Fruit fly (Drosophila melanogaster) whole organism, embryonic: ENCODE measurements around the gene Pep.

Experiments
- B-H2 ChIP-seq: fragments of 200-800 bp; sonication (Bioruptor generic); optimal IDR thresholded peaks from 2 replicates; lab custom pipeline; 2018; ENCODE audit warnings: missing biosample characterization, mild to moderate bottlenecking, missing genetic modification characterization
- CG10267 ChIP-seq: fragments of 200-800 bp; sonication (Bioruptor generic); optimal IDR thresholded peaks from 2 replicates; lab custom pipeline; 2018; ENCODE audit warnings: missing biosample characterization, mild to moderate bottlenecking, missing genetic modification characterization, moderate library complexity
- CG10462 ChIP-seq: fragments of 200-800 bp; sonication (Bioruptor generic); optimal IDR thresholded peaks from 2 replicates; lab custom pipeline; 2016; ENCODE audit warnings: missing biosample characterization, missing genetic modification characterization
- CG11085 ChIP-seq: fragments of 200-800 bp; sonication (Bioruptor generic); IDR thresholded peaks from 2 replicates; pipeline ENCODE4 v1.3.6; 2022; ENCODE audit warnings: missing biosample characterization, missing genetic modification characterization
- CG11695 ChIP-seq: fragments of 200-800 bp; sonication (Bioruptor generic); IDR thresholded peaks from 3 replicates; pipeline ENCODE4 v1.3.6; 2022; ENCODE audit warnings: missing biosample characterization, missing genetic modification characterization
- CG11696 ChIP-seq: fragments of 200-800 bp; sonication (Bioruptor generic); IDR thresholded peaks from 2 replicates; pipeline ENCODE4 v1.3.6; 2022; ENCODE audit warnings: missing biosample characterization, missing genetic modification characterization
- CG12769 ChIP-seq: fragments of 200-800 bp; sonication (Bioruptor generic); optimal IDR thresholded peaks from 2 replicates; lab custom pipeline; 2019; ENCODE audit warnings: missing biosample characterization, mild to moderate bottlenecking, missing genetic modification characterization, moderate library complexity
- CG13123 ChIP-seq: fragments of 200-800 bp; sonication (Bioruptor generic); optimal IDR thresholded peaks from 2 replicates; lab custom pipeline; 2016; ENCODE audit warnings: missing biosample characterization, missing genetic modification characterization
- CG13624 ChIP-seq: fragments of 200-800 bp; sonication (Bioruptor generic); optimal IDR thresholded peaks from 2 replicates; lab custom pipeline; 2016; ENCODE audit warnings: missing biosample characterization, missing genetic modification characterization
- CG15601 ChIP-seq: fragments of 200-800 bp; sonication (Bioruptor generic); optimal IDR thresholded peaks from 3 replicates; lab custom pipeline; 2019; ENCODE audit warnings: missing biosample characterization, mild to moderate bottlenecking, missing genetic modification characterization, moderate library complexity
- CG18011 ChIP-seq: fragments of 200-800 bp; sonication (Bioruptor generic); optimal IDR thresholded peaks from 2 replicates; lab custom pipeline; 2017; ENCODE audit warnings: missing biosample characterization, missing genetic modification characterization, mild to moderate bottlenecking, moderate library complexity, missing genotype
- CG42726 ChIP-seq: fragments of 200-800 bp; sonication (Bioruptor generic); IDR thresholded peaks from 2 replicates; pipeline ENCODE4 v1.3.6; 2022; ENCODE audit warnings: missing biosample characterization, missing genetic modification characterization; ENCODE audit not compliant: partially characterized antibody
- CHES-1-like ChIP-seq: fragments of 200-800 bp; sonication (Bioruptor generic); optimal IDR thresholded peaks from 2 replicates; lab custom pipeline; 2016; ENCODE audit warnings: missing biosample characterization, missing genetic modification characterization
- Dfd ChIP-seq, 2 experiments: fragments of >200 bp; optimal IDR thresholded peaks; 2 replicates each; lab custom pipeline; 2017; ENCODE audit warnings: missing biosample characterization in 2 of 2, missing genetic modification characterization in 2 of 2
- Dll ChIP-seq: fragments of 200-800 bp; sonication (Bioruptor generic); IDR thresholded peaks from 4 replicates; pipeline ENCODE4 v1.3.6; 2022; ENCODE audit warnings: missing biosample characterization, missing genetic modification characterization; ENCODE audit not compliant: partially characterized antibody
- Doc3 ChIP-seq: fragments of 200-800 bp; sonication (Bioruptor generic); IDR thresholded peaks from 3 replicates; pipeline ENCODE4 v1.3.6; 2022; ENCODE audit warnings: missing biosample characterization, missing genetic modification characterization; ENCODE audit not compliant: partially characterized antibody
- Dp ChIP-seq: fragments of 200-800 bp; sonication (Bioruptor generic); optimal IDR thresholded peaks from 2 replicates; lab custom pipeline; 2018; ENCODE audit warnings: missing biosample characterization, mild to moderate bottlenecking, missing genetic modification characterization, moderate library complexity
- Drgx ChIP-seq: fragments of 200-800 bp; sonication (Bioruptor generic); IDR thresholded peaks from 2 replicates; pipeline ENCODE4 v1.3.6; 2022; ENCODE audit warnings: missing biosample characterization, missing genetic modification characterization
- HLH3B ChIP-seq: fragments of 200-800 bp; sonication (Bioruptor generic); IDR thresholded peaks from 2 replicates; pipeline ENCODE4 v1.3.6; 2022; ENCODE audit warnings: missing biosample characterization, missing genetic modification characterization
- HLH4C ChIP-seq: fragments of 200-800 bp; sonication (Bioruptor generic); IDR thresholded peaks from 3 replicates; pipeline ENCODE4 v1.3.6; 2022; ENCODE audit warnings: missing biosample characterization, missing genetic modification characterization; ENCODE audit not compliant: partially characterized antibody
- Hr3 ChIP-seq: fragments of 200-800 bp; sonication (Bioruptor generic); optimal IDR thresholded peaks from 3 replicates; lab custom pipeline; 2016; ENCODE audit warnings: missing biosample characterization, missing genetic modification characterization
- NC2α ChIP-seq: fragments of 200-800 bp; sonication (Bioruptor generic); optimal IDR thresholded peaks from 2 replicates; lab custom pipeline; 2016; ENCODE audit warnings: missing biosample characterization, missing genetic modification characterization
- Nf-YB ChIP-seq: fragments of 200-800 bp; sonication (Bioruptor generic); optimal IDR thresholded peaks from 3 replicates; lab custom pipeline; 2019; ENCODE audit warnings: missing biosample characterization, mild to moderate bottlenecking, missing genetic modification characterization, moderate library complexity
- Nf-YC ChIP-seq: fragments of 200-800 bp; optimal IDR thresholded peaks from 3 replicates; lab custom pipeline; 2019; ENCODE audit warnings: missing biosample characterization, mild to moderate bottlenecking, missing genetic modification characterization, moderate library complexity
- Pdp1 ChIP-seq, 2 experiments: fragments of 200-800 bp; sonication (Bioruptor generic); optimal IDR thresholded peaks; 3 replicates each; lab custom pipeline; 2016; ENCODE audit warnings: missing biosample characterization in 2 of 2, missing genetic modification characterization in 2 of 2, mild to moderate bottlenecking in 1 of 2, moderate library complexity in 1 of 2
- Ravus ChIP-seq: fragments of 200-800 bp; sonication (Bioruptor generic); IDR thresholded peaks from 2 replicates; pipeline ENCODE4 v1.3.6; 2022; ENCODE audit warnings: missing biosample characterization, missing genetic modification characterization
- Rx ChIP-seq: fragments of 200-800 bp; sonication (Bioruptor generic); IDR thresholded peaks from 2 replicates; pipeline ENCODE4 v1.3.6; 2022; ENCODE audit warnings: missing biosample characterization, missing genetic modification characterization
- Six4 ChIP-seq: fragments of 200-800 bp; sonication (Bioruptor generic); optimal IDR thresholded peaks from 2 replicates; lab custom pipeline; 2016; ENCODE audit warnings: missing biosample characterization, missing genetic modification characterization
- Sox102F ChIP-seq: fragments of 200-800 bp; sonication (Bioruptor generic); optimal IDR thresholded peaks from 2 replicates; lab custom pipeline; 2018; ENCODE audit warnings: missing biosample characterization, mild to moderate bottlenecking, missing genetic modification characterization, moderate library complexity
- Sry-β ChIP-seq: fragments of 200-800 bp; sonication (Bioruptor generic); optimal IDR thresholded peaks from 2 replicates; lab custom pipeline; 2018; ENCODE audit warnings: missing biosample characterization, mild to moderate bottlenecking, missing genetic modification characterization, moderate library complexity
- Xrp1 ChIP-seq: fragments of 200-800 bp; sonication (Bioruptor generic); IDR thresholded peaks from 2 replicates; pipeline ENCODE4 v1.3.6; 2022; ENCODE audit warnings: missing biosample characterization, missing genetic modification characterization
- ara ChIP-seq: fragments of 200-800 bp; sonication (Bioruptor generic); IDR thresholded peaks from 2 replicates; pipeline ENCODE4 v1.3.6; 2022; ENCODE audit warnings: missing biosample characterization, missing genetic modification characterization
- ase ChIP-seq: fragments of 200-800 bp; sonication (Bioruptor generic); IDR thresholded peaks from 3 replicates; pipeline ENCODE4 v1.3.6; 2022; ENCODE audit warnings: missing biosample characterization, missing genetic modification characterization
- az2 ChIP-seq: fragments of 200-800 bp; sonication (Bioruptor generic); optimal IDR thresholded peaks from 3 replicates; lab custom pipeline; 2016; ENCODE audit warnings: missing biosample characterization, missing genetic modification characterization
- cg ChIP-seq: fragments of 200-800 bp; sonication (Bioruptor generic); optimal IDR thresholded peaks from 3 replicates; lab custom pipeline; 2019; ENCODE audit warnings: missing biosample characterization, mild to moderate bottlenecking, missing genetic modification characterization, moderate library complexity
- crol ChIP-seq: fragments of 200-800 bp; sonication (Bioruptor generic); IDR thresholded peaks from 2 replicates; pipeline ENCODE4 v1.3.6; 2022; ENCODE audit warnings: missing biosample characterization, missing genetic modification characterization
- esg ChIP-seq: fragments of 200-800 bp; sonication (Bioruptor generic); conservative IDR thresholded peaks from 2 replicates; pipeline ENCODE4 v1.3.6; 2022; ENCODE audit warnings: missing biosample characterization, missing genetic modification characterization
- ewg ChIP-seq: fragments of 200-800 bp; sonication (Bioruptor generic); optimal IDR thresholded peaks from 3 replicates; lab custom pipeline; 2017; ENCODE audit warnings: mild to moderate bottlenecking, missing biosample characterization, missing genetic modification reagents, missing genetic modification characterization
- gro ChIP-seq: fragments of 200-800 bp; sonication (Bioruptor generic); optimal IDR thresholded peaks from 2 replicates; lab custom pipeline; 2016; ENCODE audit warnings: missing biosample characterization, missing genetic modification characterization
- hbn ChIP-seq: fragments of 200-800 bp; sonication (Bioruptor generic); IDR thresholded peaks from 2 replicates; pipeline ENCODE4 v1.3.6; 2022; ENCODE audit warnings: missing biosample characterization, missing genetic modification characterization; ENCODE audit not compliant: partially characterized antibody
- insv ChIP-seq, 2 experiments: fragments of 200-800 bp; sonication (Bioruptor generic); optimal IDR thresholded peaks; 3 replicates each; lab custom pipeline; 2016 to 2018; ENCODE audit warnings: missing biosample characterization in 2 of 2, missing genetic modification characterization in 2 of 2
- lbe ChIP-seq: fragments of 200-800 bp; sonication (Bioruptor generic); optimal IDR thresholded peaks from 2 replicates; lab custom pipeline; 2016; ENCODE audit warnings: missing biosample characterization, mild to moderate bottlenecking, missing genetic modification characterization
- nau ChIP-seq: fragments of 200-800 bp; sonication (Bioruptor generic); optimal IDR thresholded peaks from 3 replicates; lab custom pipeline; 2017; ENCODE audit warnings: missing biosample characterization, mild to moderate bottlenecking, missing genetic modification characterization, missing genetic modification reagents
- nerfin-2 ChIP-seq: fragments of 200-800 bp; sonication (Bioruptor generic); IDR thresholded peaks from 2 replicates; pipeline ENCODE4 v1.3.6; 2022; ENCODE audit warnings: missing biosample characterization, missing genetic modification characterization; ENCODE audit not compliant: partially characterized antibody
- onecut ChIP-seq: fragments of 200-800 bp; sonication (Bioruptor generic); IDR thresholded peaks from 2 replicates; pipeline ENCODE4 v1.3.6; 2022; ENCODE audit warnings: missing biosample characterization, missing genetic modification characterization
- shn ChIP-seq: fragments of 200-800 bp; sonication (Bioruptor generic); optimal IDR thresholded peaks from 3 replicates; lab custom pipeline; 2016; ENCODE audit warnings: missing biosample characterization, missing genetic modification characterization
- sima ChIP-seq: fragments of 200-800 bp; sonication (Bioruptor generic); optimal IDR thresholded peaks from 2 replicates; lab custom pipeline; 2016; ENCODE audit warnings: missing biosample characterization, missing genetic modification characterization
- sisA ChIP-seq: fragments of 200-800 bp; sonication (Bioruptor generic); IDR thresholded peaks from 2 replicates; pipeline ENCODE4 v1.3.6; 2022; ENCODE audit warnings: missing biosample characterization, missing genetic modification characterization
- slbo ChIP-seq: fragments of 200-800 bp; sonication (Bioruptor generic); IDR thresholded peaks from 2 replicates; pipeline ENCODE4 v1.3.6; 2022; ENCODE audit warnings: missing biosample characterization, missing genetic modification characterization
- unpg ChIP-seq: fragments of 200-800 bp; sonication (Bioruptor generic); optimal IDR thresholded peaks from 3 replicates; lab custom pipeline; 2018; ENCODE audit warnings: missing biosample characterization, mild to moderate bottlenecking, missing genetic modification characterization, moderate library complexity

Pep gene

DNA sequence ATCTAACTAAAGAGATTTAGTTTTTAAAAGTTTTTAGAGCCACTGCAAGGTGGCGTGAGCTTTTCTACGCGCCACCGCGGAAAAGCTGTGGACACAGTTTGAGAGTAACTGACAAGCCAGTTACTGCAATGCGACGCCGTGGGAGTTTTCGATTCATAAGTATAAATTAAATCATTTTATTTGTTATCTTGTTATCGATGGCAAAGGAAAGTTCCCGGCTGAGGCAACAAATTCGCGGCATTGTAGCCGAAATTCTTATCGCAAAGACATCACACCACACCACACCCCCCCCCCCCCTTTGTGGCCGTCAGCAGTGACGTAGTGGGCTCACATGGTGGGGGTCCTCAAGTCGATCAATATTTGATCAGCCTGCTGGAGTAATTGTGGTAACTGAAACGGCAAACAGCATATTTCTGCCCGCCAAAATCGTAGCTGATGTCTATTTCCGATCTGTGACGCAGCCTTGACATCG, 11.0 kb upstream of the Pep start (continued):
- no peak for TF ChIP-seq Doc3 (GFP tag; lab: Robert Waterston, UW)
- TF ChIP-seq Nf-YB (GFP tag; lab: Kevin White, UChicago) = peak; percentile 17
- peak; percentile 34; the same call in 1 of the 2 replicates for TF ChIP-seq onecut (GFP tag; lab: Robert Waterston, UW)
- TF ChIP-seq Pdp1 (GFP tag; optimal IDR thresholded peaks at IDR 0.05; lab: Kevin White, UChicago) = peak in 1 of 2 experiments; percentile 36
- TF ChIP-seq cg = no peak
- no peak for TF ChIP-seq sima
- no peak for TF ChIP-seq Hr3 (GFP tag; lab: Kevin White, UChicago)
- no peak for TF ChIP-seq sisA (GFP tag; lab: Robert Waterston, UW)
- TF ChIP-seq CHES-1-like (GFP tag; lab: Kevin White, UChicago) = peak; percentile 12
- TF ChIP-seq ase (GFP tag; lab: Robert Waterston, UW) = 0 out of 3 replicates have a peak, but pooled peaks have one; percentile 15
- TF ChIP-seq CG15601 = no peak
- TF ChIP-seq shn = no peak
- TF ChIP-seq Sox102F (GFP tag; lab: Kevin White, UChicago) = no peak
- peak; percentile 7 for TF ChIP-seq unpg
- TF ChIP-seq insv (GFP tag; optimal IDR thresholded peaks at IDR 0.05; lab: Kevin White, UChicago) = no peak
- TF ChIP-seq CG18011 (GFP tag; lab: Kevin White, UChicago) = peak; percentile 12
- no peak for TF ChIP-seq gro
- no peak for TF ChIP-seq ara (GFP tag; lab: Robert Waterston, UW)
- no peak for TF ChIP-seq Drgx
- TF ChIP-seq Six4 = no peak
- peak; percentile 89 for TF ChIP-seq crol (GFP tag; lab: Robert Waterston, UW)
- no peak for TF ChIP-seq Dfd (GFP tag; optimal IDR thresholded peaks at IDR 0.05; lab: Kevin White, UChicago)
- no peak for TF ChIP-seq CG10267 (tag; lab: Kevin White, UChicago)
- TF ChIP-seq Dp (GFP tag; lab: Kevin White, UChicago) = peak; percentile 55
- TF ChIP-seq HLH3B = peak; percentile 9; the same call in 1 of the 2 replicates
- TF ChIP-seq Sry-β (GFP tag; lab: Kevin White, UChicago) = no peak
- TF ChIP-seq Xrp1 (GFP tag; lab: Robert Waterston, UW) = peak; percentile 56
- TF ChIP-seq CG11695 (GFP tag; lab: Robert Waterston, UW) = 0 out of 3 replicates have a peak, but pooled peaks have one; percentile 23
- TF ChIP-seq nau = peak; percentile 71
- TF ChIP-seq nerfin-2 (GFP tag; lab: Robert Waterston, UW) = no peak
- no peak for TF ChIP-seq CG11696 (GFP tag; lab: Robert Waterston, UW)
- TF ChIP-seq CG12769 = peak; percentile 39
- 0 out of 2 replicates have a peak, but pooled peaks have one; percentile 20 for TF ChIP-seq slbo (GFP tag; lab: Robert Waterston, UW)
- TF ChIP-seq Ravus (GFP tag; lab: Robert Waterston, UW) = no peak
- TF ChIP-seq CG13123 (GFP tag; lab: Kevin White, UChicago) = no peak
- TF ChIP-seq HLH4C (GFP tag; lab: Robert Waterston, UW) = 0 out of 3 replicates have a peak, but pooled peaks have one; percentile 16
- TF ChIP-seq CG10462 (GFP tag; lab: Kevin White, UChicago) = no peak
- TF ChIP-seq az2 (GFP tag; lab: Kevin White, UChicago) = no peak
- TF ChIP-seq Rx (GFP tag; lab: Robert Waterston, UW) = no peak
- TF ChIP-seq CG11085 = no peak
- TF ChIP-seq ewg (GFP tag; lab: Kevin White, UChicago) = peak; percentile 28
- TF ChIP-seq esg = no peak
- TF ChIP-seq hbn (GFP tag; lab: Robert Waterston, UW) = no peak
- TF ChIP-seq lbe (GFP tag; lab: Kevin White, UChicago) = no peak
- TF ChIP-seq Dll (GFP tag; lab: Robert Waterston, UW) = no peak
- TF ChIP-seq B-H2 (GFP tag; lab: Kevin White, UChicago) = peak; percentile 44
- TF ChIP-seq CG42726 (GFP tag; lab: Robert Waterston, UW) = no peak
- no peak for TF ChIP-seq NC2α (GFP tag; lab: Kevin White, UChicago)
- TF ChIP-seq Nf-YC (tag; lab: Kevin White, UChicago) = no peak
- TF ChIP-seq CG13624 = peak; percentile 3
